Worm (Caenorhabditis elegans) whole organism, L1 larva: Measurements from ENCODE around the gene F07C3.2.
A peak's percentile ranks its signal among the peaks of the same experiment; 100 is the strongest.

Experiments
- C04F5.9 ChIP-seq: sonication (generic microtip); optimal IDR thresholded peaks from 2 replicates; lab custom pipeline; 2016; ENCODE audit warnings: missing genetic modification characterization, missing compliant biosample characterization
- C16A3.4 ChIP-seq: fragments of 150-350 bp; optimal IDR thresholded peaks from 2 replicates; lab custom pipeline; 2014; ENCODE audit warnings: missing biosample characterization, missing genetic modification characterization
- C34B4.2 ChIP-seq: sonication (generic microtip); optimal IDR thresholded peaks from 2 replicates; lab custom pipeline; 2017; ENCODE audit warnings: mild to moderate bottlenecking, missing genetic modification characterization, missing compliant biosample characterization
- Y116A8C.19 ChIP-seq: sonication (generic microtip); optimal IDR thresholded peaks from 2 replicates; lab custom pipeline; 2016; ENCODE audit warnings: missing compliant biosample characterization, missing genetic modification characterization, borderline replicate concordance
- ceh-63 ChIP-seq: fragments of 200-800 bp; sonication (Bioruptor generic); optimal IDR thresholded peaks from 2 replicates; lab custom pipeline; 2018; ENCODE audit warnings: mild to moderate bottlenecking, missing genetic modification characterization, missing compliant biosample characterization
- ceh-8 ChIP-seq: fragments of 200-800 bp; sonication (Bioruptor generic); optimal IDR thresholded peaks from 2 replicates; lab custom pipeline; 2018; ENCODE audit warnings: mild to moderate bottlenecking, missing genetic modification characterization, moderate library complexity, missing compliant biosample characterization
- ceh-82 ChIP-seq, 3 experiments: fragments of 150-350 bp in 1 of 3; sonication (generic microtip) in 2 of 3; optimal IDR thresholded peaks; 2 replicates each; lab custom pipeline; 2014 to 2017; ENCODE audit warnings: missing biosample characterization in 3 of 3, missing genetic modification characterization in 3 of 3
- ces-1 ChIP-seq: fragments of 150-350 bp; optimal IDR thresholded peaks from 2 replicates; lab custom pipeline; 2014; ENCODE audit warnings: missing biosample characterization, missing genetic modification reagents, missing genetic modification characterization
- dsc-1 ChIP-seq: sonication (generic microtip); optimal IDR thresholded peaks from 2 replicates; lab custom pipeline; 2016; ENCODE audit warnings: mild to moderate bottlenecking, missing genetic modification characterization, missing compliant biosample characterization
- efl-1 ChIP-seq, 4 experiments: fragments of 150-350 bp; optimal IDR thresholded peaks in 3 of 4; peaks in 1 of 4; 1 replicate in 1 of 4; 2 replicates in 3 of 4; lab custom pipeline; 2014; ENCODE audit warnings: missing biosample characterization in 2 of 4, missing genetic modification characterization in 2 of 4, missing genetic modification reagents in 2 of 4
- egl-13 ChIP-seq: sonication (generic microtip); optimal IDR thresholded peaks from 2 replicates; lab custom pipeline; 2016; ENCODE audit warnings: missing genotype, missing genetic modification reagents, missing genetic modification characterization, missing compliant biosample characterization
- egl-27 ChIP-seq, 2 experiments: fragments of 150-350 bp in 1 of 2; sonication (generic microtip); optimal IDR thresholded peaks; 3 replicates each; lab custom pipeline; 2017 to 2018; ENCODE audit warnings: missing biosample characterization in 2 of 2, missing genetic modification characterization in 2 of 2, missing genetic modification reagents in 2 of 2
- elt-2 ChIP-seq: sonication (generic microtip); optimal IDR thresholded peaks from 2 replicates; lab custom pipeline; 2016; ENCODE audit warnings: missing genetic modification characterization, mild to moderate bottlenecking, inconsistent platforms, missing compliant biosample characterization, missing genetic modification reagents
- fkh-8 ChIP-seq: sonication (generic microtip); optimal IDR thresholded peaks from 2 replicates; lab custom pipeline; 2016; ENCODE audit warnings: mild to moderate bottlenecking, missing genetic modification characterization, missing compliant biosample characterization
- hlh-4 ChIP-seq: sonication (generic microtip); optimal IDR thresholded peaks from 2 replicates; lab custom pipeline; 2016; ENCODE audit warnings: mild to moderate bottlenecking, missing genetic modification characterization, missing compliant biosample characterization
- irx-1 ChIP-seq: sonication (generic microtip); optimal IDR thresholded peaks from 2 replicates; lab custom pipeline; 2016; ENCODE audit warnings: missing genetic modification characterization, missing compliant biosample characterization
- isw-1 ChIP-seq: fragments of 200-800 bp; sonication (Bioruptor generic); IDR thresholded peaks from 2 replicates; pipeline ENCODE4 v1.3.6; 2022; ENCODE audit warnings: missing genetic modification characterization, missing compliant biosample characterization
- jun-1 ChIP-seq: fragments of 150-350 bp; optimal IDR thresholded peaks from 2 replicates; lab custom pipeline; 2014; ENCODE audit warnings: missing biosample characterization, missing genetic modification reagents, missing genetic modification characterization
- lin-39 ChIP-seq: fragments of 150-350 bp; optimal IDR thresholded peaks from 2 replicates; lab custom pipeline; 2014; ENCODE audit warnings: missing biosample characterization, missing genetic modification reagents, missing genetic modification characterization
- lsy-2 ChIP-seq, 2 experiments: fragments of 150-350 bp; optimal IDR thresholded peaks; 2 replicates each; lab custom pipeline; 2014; ENCODE audit warnings: missing biosample characterization in 2 of 2, missing genetic modification characterization in 2 of 2
- mdl-1 ChIP-seq, 2 experiments: fragments of 150-350 bp; optimal IDR thresholded peaks; 2 replicates each; lab custom pipeline; 2014 to 2017; ENCODE audit warnings: missing biosample characterization in 2 of 2, missing genetic modification characterization in 2 of 2, inconsistent platforms in 1 of 2
- nhr-11 ChIP-seq: fragments of 150-350 bp; optimal IDR thresholded peaks from 2 replicates; lab custom pipeline; 2014; ENCODE audit warnings: missing biosample characterization, missing genetic modification characterization
- nhr-12 ChIP-seq: sonication (generic microtip); optimal IDR thresholded peaks from 2 replicates; lab custom pipeline; 2017; ENCODE audit warnings: missing biosample characterization, missing genetic modification characterization
- nhr-20 ChIP-seq: sonication (generic microtip); optimal IDR thresholded peaks from 2 replicates; lab custom pipeline; 2016; ENCODE audit warnings: mild to moderate bottlenecking, missing genetic modification characterization, missing compliant biosample characterization
- nhr-237 ChIP-seq: fragments of 150-350 bp; optimal IDR thresholded peaks from 2 replicates; lab custom pipeline; 2014; ENCODE audit warnings: missing biosample characterization, missing genetic modification characterization
- nhr-47 ChIP-seq: sonication (generic microtip); optimal IDR thresholded peaks from 2 replicates; lab custom pipeline; 2016; ENCODE audit warnings: mild to moderate bottlenecking, missing genetic modification characterization, moderate library complexity, missing compliant biosample characterization
- nhr-71 ChIP-seq: sonication (generic microtip); optimal IDR thresholded peaks from 2 replicates; lab custom pipeline; 2016; ENCODE audit warnings: mild to moderate bottlenecking, missing genetic modification characterization, moderate library complexity, missing compliant biosample characterization
- nhr-84 ChIP-seq: sonication (generic microtip); optimal IDR thresholded peaks from 2 replicates; lab custom pipeline; 2017; ENCODE audit warnings: missing biosample characterization, missing genetic modification characterization
- nhr-85 ChIP-seq: sonication (generic microtip); peaks from one replicate; lab custom pipeline; 2016; ENCODE audit warnings: missing genetic modification characterization, inconsistent platforms, missing compliant biosample characterization
- nhr-90 ChIP-seq: sonication (generic microtip); optimal IDR thresholded peaks from 2 replicates; lab custom pipeline; 2016; ENCODE audit warnings: mild to moderate bottlenecking, missing genetic modification characterization, missing compliant biosample characterization; ENCODE audit not compliant: poor library complexity
- snu-23 ChIP-seq: sonication (generic microtip); optimal IDR thresholded peaks from 2 replicates; lab custom pipeline; 2016; ENCODE audit warnings: missing genetic modification characterization, missing compliant biosample characterization
- sptf-1 ChIP-seq: fragments of 150-350 bp; optimal IDR thresholded peaks from 2 replicates; lab custom pipeline; 2014; ENCODE audit warnings: missing biosample characterization, missing genetic modification characterization
- swsn-7 ChIP-seq: sonication (generic microtip); optimal IDR thresholded peaks from 2 replicates; lab custom pipeline; 2016; ENCODE audit warnings: missing genetic modification characterization, missing compliant biosample characterization
- tlp-1 ChIP-seq: fragments of 150-350 bp; optimal IDR thresholded peaks from 2 replicates; lab custom pipeline; 2014; ENCODE audit warnings: missing biosample characterization, missing genetic modification characterization
- xbp-1 ChIP-seq: sonication (generic microtip); optimal IDR thresholded peaks from 2 replicates; lab custom pipeline; 2016; ENCODE audit warnings: missing genetic modification characterization, missing compliant biosample characterization
- ztf-11 ChIP-seq, 2 experiments: sonication (generic microtip); optimal IDR thresholded peaks; 2 replicates each; lab custom pipeline; 2016 to 2017; ENCODE audit warnings: missing genetic modification characterization in 2 of 2, missing biosample characterization in 1 of 2, missing compliant biosample characterization in 1 of 2
- ztf-4 ChIP-seq: fragments of 150-350 bp; optimal IDR thresholded peaks from 2 replicates; lab custom pipeline; 2014; ENCODE audit warnings: missing biosample characterization, missing genetic modification characterization

The F07C3.2 gene

ce11 chrV:9261492-9261891 lies 35.6 kb downstream of the F07C3.2 start, which contains the start of gene nhr-36:
TSS of gene nhr-36 (minus strand) at chrV:9261592.
- TF ChIP-seq mdl-1 (tag; optimal IDR thresholded peaks at IDR 0.05; lab: Kevin White, UChicago) (no peak), C16A3.4 (tag; lab: Kevin White, UChicago) (no peak), fkh-8 (tag; lab: Kevin White, UChicago) (peak; percentile 24), nhr-47 (tag; lab: Kevin White, UChicago) (peak; percentile 32), nhr-237 (no peak), ztf-4 (no peak), nhr-71 (tag; lab: Kevin White, UChicago) (peak; percentile 36), egl-13 (no peak)
- TF ChIP-seq, all 84 proteins: peak for 3

- TF ChIP-seq elt-2 (tag; lab: Kevin White, UChicago), result peak; percentile 10
- no peak for TF ChIP-seq nhr-90 (tag; lab: Kevin White, UChicago)
- TF ChIP-seq nhr-20 (tag; lab: Kevin White, UChicago), result peak; percentile 13
- TF ChIP-seq hlh-4 (tag; lab: Kevin White, UChicago), result no peak
Measured at ce11 chrV:9262708-9263107, 36.8 kb downstream of the F07C3.2 start.

ce11 chrV:9266399-9266798 lies 40.5 kb downstream of the F07C3.2 start, which contains the start of gene slc-17.7:
TSS of gene slc-17.7 (minus strand) at chrV:9266499.
- no peak for TF ChIP-seq ceh-63 (GFP tag; lab: Kevin White, UChicago)
- TF ChIP-seq snu-23, result no peak
- TF ChIP-seq isw-1, result no peak
- TF ChIP-seq nhr-84, result no peak
- no peak for TF ChIP-seq swsn-7 (tag; lab: Kevin White, UChicago)
- no peak for TF ChIP-seq elt-2 (tag; lab: Kevin White, UChicago)
- TF ChIP-seq nhr-71 (tag; lab: Kevin White, UChicago), result no peak
- TF ChIP-seq lsy-2 (tag; optimal IDR thresholded peaks at IDR 0.05; lab: Kevin White, UChicago), result no peak
- no peak for TF ChIP-seq ces-1 (GFP tag; lab: Kevin White, UChicago)
- no peak for TF ChIP-seq Y116A8C.19 (tag; lab: Kevin White, UChicago)
- no peak for TF ChIP-seq nhr-47 (tag; lab: Kevin White, UChicago)
- TF ChIP-seq dsc-1 (tag; lab: Kevin White, UChicago), result no peak
- TF ChIP-seq C04F5.9 (tag; lab: Kevin White, UChicago), result no peak
- no peak for TF ChIP-seq C34B4.2 (tag; lab: Kevin White, UChicago)
- TF ChIP-seq jun-1 (tag; lab: Kevin White, UChicago), result no peak
- no peak for TF ChIP-seq xbp-1 (tag; lab: Kevin White, UChicago)
- no peak for TF ChIP-seq nhr-11 (tag; lab: Kevin White, UChicago)
- TF ChIP-seq nhr-237, result no peak
- TF ChIP-seq lin-39 (tag; lab: Kevin White, UChicago), result no peak
- TF ChIP-seq nhr-85, result no peak

- TF ChIP-seq ceh-8 (no peak), C34B4.2 (tag; lab: Kevin White, UChicago) (no peak), ceh-82 (tag; optimal IDR thresholded peaks at IDR 0.05; lab: Kevin White, UChicago) (no peak), sptf-1 (tag; lab: Kevin White, UChicago) (no peak), ztf-11 (tag; optimal IDR thresholded peaks at IDR 0.05; lab: Kevin White, UChicago) (no peak), efl-1 (optimal IDR thresholded peaks at IDR 0.05; lab: Kevin White, UChicago) (no peak), efl-1 (GFP tag; optimal IDR thresholded peaks at IDR 0.05 in 1 of 2; lab: Kevin White, UChicago) (peak in 1 of 2 experiments; percentile 9), isw-1 (no peak), nhr-90 (tag; lab: Kevin White, UChicago) (no peak), dsc-1 (tag; lab: Kevin White, UChicago) (peak; percentile 68), irx-1 (no peak), nhr-12 (no peak), fkh-8 (tag; lab: Kevin White, UChicago) (peak; percentile 5), tlp-1 (tag; lab: Kevin White, UChicago) (no peak), egl-27 (tag; optimal IDR thresholded peaks at IDR 0.05; lab: Kevin White, UChicago) (no peak), C16A3.4 (tag; lab: Kevin White, UChicago) (no peak)
Measured at ce11 chrV:9268202-9268601, 42.3 kb downstream of the F07C3.2 start.
